Fruit fly (Drosophila melanogaster) whole organism, embryonic: ENCODE measurements around the gene CG32639.

Source experiments
- CG10147 ChIP-seq: fragments of 200-800 bp; sonication (Bioruptor generic); optimal IDR thresholded peaks from 2 replicates; lab custom pipeline; 2019; ENCODE audit warnings: missing biosample characterization, mild to moderate bottlenecking, missing genetic modification characterization, moderate library complexity
- CG10366 ChIP-seq: fragments of 200-800 bp; sonication (Bioruptor generic); IDR thresholded peaks from 2 replicates; pipeline ENCODE4 v1.3.6; 2022; ENCODE audit warnings: missing biosample characterization, missing genetic modification characterization
- CG11085 ChIP-seq: fragments of 200-800 bp; sonication (Bioruptor generic); IDR thresholded peaks from 2 replicates; pipeline ENCODE4 v1.3.6; 2022; ENCODE audit warnings: missing biosample characterization, missing genetic modification characterization
- CG11504 ChIP-seq: fragments of 200-800 bp; sonication (Bioruptor generic); optimal IDR thresholded peaks from 3 replicates; lab custom pipeline; 2019; ENCODE audit warnings: missing biosample characterization, mild to moderate bottlenecking, missing genetic modification characterization, moderate library complexity
- CG11695 ChIP-seq: fragments of 200-800 bp; sonication (Bioruptor generic); IDR thresholded peaks from 3 replicates; pipeline ENCODE4 v1.3.6; 2022; ENCODE audit warnings: missing biosample characterization, missing genetic modification characterization
- CG12104 ChIP-seq: fragments of 200-800 bp; sonication (Bioruptor generic); optimal IDR thresholded peaks from 3 replicates; lab custom pipeline; 2016; ENCODE audit warnings: missing biosample characterization, missing genetic modification characterization
- CG12299 ChIP-seq: fragments of 200-800 bp; sonication (Bioruptor generic); optimal IDR thresholded peaks from 2 replicates; lab custom pipeline; 2018; ENCODE audit warnings: missing biosample characterization, mild to moderate bottlenecking, missing genetic modification characterization
- CG12744 ChIP-seq: fragments of 200-800 bp; sonication (Bioruptor generic); optimal IDR thresholded peaks from 2 replicates; lab custom pipeline; 2016; ENCODE audit warnings: missing biosample characterization, missing genetic modification characterization
- CG13424 ChIP-seq: fragments of 200-800 bp; sonication (Bioruptor generic); optimal IDR thresholded peaks from 2 replicates; lab custom pipeline; 2019; ENCODE audit warnings: missing biosample characterization, mild to moderate bottlenecking, missing genetic modification characterization, moderate library complexity
- CG13624 ChIP-seq: fragments of 200-800 bp; sonication (Bioruptor generic); optimal IDR thresholded peaks from 2 replicates; lab custom pipeline; 2016; ENCODE audit warnings: missing biosample characterization, missing genetic modification characterization
- CG15011 ChIP-seq: fragments of 200-800 bp; sonication (Bioruptor generic); optimal IDR thresholded peaks from 3 replicates; lab custom pipeline; 2018; ENCODE audit warnings: missing biosample characterization, mild to moderate bottlenecking, missing genetic modification characterization
- CG1529 ChIP-seq: fragments of 200-800 bp; sonication (Bioruptor generic); optimal IDR thresholded peaks from 3 replicates; lab custom pipeline; 2018; ENCODE audit warnings: missing biosample characterization, missing genetic modification characterization
- CG15696 ChIP-seq: fragments of 200-800 bp; sonication (Bioruptor generic); optimal IDR thresholded peaks from 2 replicates; lab custom pipeline; 2019; ENCODE audit warnings: missing biosample characterization, mild to moderate bottlenecking, missing genetic modification characterization, moderate library complexity
- CG16815 ChIP-seq: fragments of 200-800 bp; sonication (Bioruptor generic); optimal IDR thresholded peaks from 3 replicates; lab custom pipeline; 2017; ENCODE audit warnings: missing biosample characterization, mild to moderate bottlenecking, missing genetic modification characterization
- CG17328 ChIP-seq: fragments of 200-800 bp; sonication (Bioruptor generic); IDR thresholded peaks from 2 replicates; pipeline ENCODE4 v1.3.6; 2022; ENCODE audit warnings: missing biosample characterization, missing genetic modification characterization
- CG17359 ChIP-seq: fragments of 200-800 bp; sonication (Bioruptor generic); optimal IDR thresholded peaks from 3 replicates; lab custom pipeline; 2018; ENCODE audit warnings: missing biosample characterization, mild to moderate bottlenecking, missing genetic modification characterization, moderate library complexity
- CG17385 ChIP-seq: fragments of 200-800 bp; sonication (Bioruptor generic); optimal IDR thresholded peaks from 3 replicates; lab custom pipeline; 2018; ENCODE audit warnings: missing biosample characterization, mild to moderate bottlenecking, missing genetic modification characterization
- CG17829 ChIP-seq: fragments of 200-800 bp; optimal IDR thresholded peaks from 2 replicates; lab custom pipeline; 2019; ENCODE audit warnings: missing biosample characterization, mild to moderate bottlenecking, missing genetic modification characterization, moderate library complexity
- CG18619 ChIP-seq: fragments of 200-800 bp; sonication (Bioruptor generic); optimal IDR thresholded peaks from 3 replicates; lab custom pipeline; 2017; ENCODE audit warnings: missing biosample characterization, mild to moderate bottlenecking, missing genetic modification characterization
- CG2678 ChIP-seq: fragments of 200-800 bp; sonication (Bioruptor generic); optimal IDR thresholded peaks from 3 replicates; lab custom pipeline; 2019; ENCODE audit warnings: missing biosample characterization, mild to moderate bottlenecking, missing genetic modification characterization, moderate library complexity
- CG2712 ChIP-seq: fragments of 200-800 bp; optimal IDR thresholded peaks from 3 replicates; lab custom pipeline; 2019; ENCODE audit warnings: missing biosample characterization, mild to moderate bottlenecking, missing genetic modification characterization, moderate library complexity
- CG42726 ChIP-seq: fragments of 200-800 bp; sonication (Bioruptor generic); IDR thresholded peaks from 2 replicates; pipeline ENCODE4 v1.3.6; 2022; ENCODE audit warnings: missing biosample characterization, missing genetic modification characterization; ENCODE audit not compliant: partially characterized antibody
- CG4820 ChIP-seq: fragments of 200-800 bp; sonication (Bioruptor generic); optimal IDR thresholded peaks from 3 replicates; lab custom pipeline; 2016; ENCODE audit warnings: missing biosample characterization, missing genetic modification characterization
- CG6254 ChIP-seq: fragments of 200-800 bp; sonication (Bioruptor generic); optimal IDR thresholded peaks from 3 replicates; lab custom pipeline; 2017; ENCODE audit warnings: mild to moderate bottlenecking, missing biosample characterization, missing genetic modification reagents, missing genetic modification characterization
- CG6683 ChIP-seq: fragments of 200-800 bp; sonication (Bioruptor generic); optimal IDR thresholded peaks from 2 replicates; lab custom pipeline; 2017; ENCODE audit warnings: missing biosample characterization, mild to moderate bottlenecking, missing genetic modification characterization, missing genetic modification reagents
- CG7357 ChIP-seq: fragments of 200-800 bp; sonication (Bioruptor generic); IDR thresholded peaks from 3 replicates; pipeline ENCODE4 v1.3.6; 2022; ENCODE audit warnings: missing biosample characterization, missing genetic modification characterization
- CG7839 ChIP-seq: fragments of 200-800 bp; sonication (Bioruptor generic); optimal IDR thresholded peaks from 3 replicates; lab custom pipeline; 2018; ENCODE audit warnings: missing biosample characterization, mild to moderate bottlenecking, missing genetic modification characterization, moderate library complexity
- CG9437 ChIP-seq: fragments of 200-800 bp; sonication (Bioruptor generic); optimal IDR thresholded peaks from 2 replicates; lab custom pipeline; 2018; ENCODE audit warnings: missing biosample characterization, mild to moderate bottlenecking, missing genetic modification characterization
- D19B ChIP-seq: fragments of 200-800 bp; sonication (Bioruptor generic); optimal IDR thresholded peaks from 2 replicates; lab custom pipeline; 2017; ENCODE audit warnings: missing biosample characterization, mild to moderate bottlenecking, missing genetic modification characterization
- Dbx ChIP-seq: fragments of 200-800 bp; sonication (Bioruptor generic); IDR thresholded peaks from 3 replicates; pipeline ENCODE4 v1.3.6; 2022; ENCODE audit warnings: missing biosample characterization, missing genetic modification characterization
- Fer3 ChIP-seq: fragments of 200-800 bp; sonication (Bioruptor generic); optimal IDR thresholded peaks from 2 replicates; lab custom pipeline; 2018; ENCODE audit warnings: missing biosample characterization, mild to moderate bottlenecking, missing genetic modification characterization, moderate library complexity
- Gug ChIP-seq: fragments of 200-800 bp; sonication (Bioruptor generic); IDR thresholded peaks from 4 replicates; pipeline ENCODE4 v1.3.6; 2022; ENCODE audit warnings: missing biosample characterization, missing genetic modification characterization
- HHEX ChIP-seq: fragments of 200-800 bp; sonication (Bioruptor generic); optimal IDR thresholded peaks from 3 replicates; lab custom pipeline; 2017; ENCODE audit warnings: missing biosample characterization, mild to moderate bottlenecking, missing genetic modification characterization, missing genetic modification reagents
- Hr3 ChIP-seq: fragments of 200-800 bp; sonication (Bioruptor generic); optimal IDR thresholded peaks from 3 replicates; lab custom pipeline; 2016; ENCODE audit warnings: missing biosample characterization, missing genetic modification characterization
- Lim3 ChIP-seq: fragments of 200-800 bp; sonication (Bioruptor generic); IDR thresholded peaks from 2 replicates; pipeline ENCODE4 v1.3.6; 2022; ENCODE audit warnings: missing biosample characterization, missing genetic modification characterization
- Meics ChIP-seq: fragments of 200-800 bp; sonication (Bioruptor generic); optimal IDR thresholded peaks from 2 replicates; lab custom pipeline; 2017; ENCODE audit warnings: missing biosample characterization, mild to moderate bottlenecking, missing genetic modification characterization
- Nf-YB ChIP-seq: fragments of 200-800 bp; sonication (Bioruptor generic); optimal IDR thresholded peaks from 3 replicates; lab custom pipeline; 2019; ENCODE audit warnings: missing biosample characterization, mild to moderate bottlenecking, missing genetic modification characterization, moderate library complexity
- Oli ChIP-seq: fragments of 200-800 bp; sonication (Bioruptor generic); optimal IDR thresholded peaks from 2 replicates; lab custom pipeline; 2018; ENCODE audit warnings: missing biosample characterization, mild to moderate bottlenecking, missing genetic modification characterization, moderate library complexity
- PHDP ChIP-seq: fragments of 200-800 bp; sonication (Bioruptor generic); optimal IDR thresholded peaks from 3 replicates; lab custom pipeline; 2018; ENCODE audit warnings: missing biosample characterization, mild to moderate bottlenecking, missing genetic modification characterization, moderate library complexity
- Ssrp ChIP-seq: fragments of 200-800 bp; sonication (Bioruptor generic); optimal IDR thresholded peaks from 2 replicates; lab custom pipeline; 2018; ENCODE audit warnings: missing biosample characterization, mild to moderate bottlenecking, missing genetic modification characterization, moderate library complexity
- crp ChIP-seq, 2 experiments: fragments of 200-800 bp; sonication (Bioruptor generic); optimal IDR thresholded peaks; 2 replicates in 1 of 2; 3 replicates in 1 of 2; lab custom pipeline; 2017; ENCODE audit warnings: missing biosample characterization in 2 of 2, missing genetic modification characterization in 2 of 2, mild to moderate bottlenecking in 1 of 2, moderate library complexity in 1 of 2
- ewg ChIP-seq: fragments of 200-800 bp; sonication (Bioruptor generic); optimal IDR thresholded peaks from 3 replicates; lab custom pipeline; 2017; ENCODE audit warnings: mild to moderate bottlenecking, missing biosample characterization, missing genetic modification reagents, missing genetic modification characterization
- hkb ChIP-seq, 2 experiments: fragments of 200-800 bp in 1 of 2; fragments of >200 bp in 1 of 2; sonication (Bioruptor generic) in 1 of 2; IDR thresholded peaks in 1 of 2; optimal IDR thresholded peaks in 1 of 2; 2 replicates each; pipeline versions ENCODE4 v1.3.6 to Lab custom; 2017 to 2022; ENCODE audit warnings: missing biosample characterization in 1 of 2, missing genetic modification characterization in 1 of 2
- lilli ChIP-seq: fragments of 200-800 bp; sonication (Bioruptor generic); optimal IDR thresholded peaks from 3 replicates; lab custom pipeline; 2016; ENCODE audit warnings: missing biosample characterization, missing genetic modification characterization
- pan ChIP-seq, 4 experiments: fragments of >200 bp in 3 of 4; fragments of 200-800 bp in 1 of 4; sonication (Bioruptor generic) in 1 of 4; optimal IDR thresholded peaks in 3 of 4; IDR thresholded peaks in 1 of 4; 2 replicates each; pipeline versions ENCODE4 v1.3.6 to Lab custom; 2017 to 2022; ENCODE audit warnings: missing biosample characterization in 2 of 4, missing genetic modification characterization in 2 of 4, mixed read lengths in 1 of 4
- pum ChIP-seq: fragments of 200-800 bp; sonication (Bioruptor generic); optimal IDR thresholded peaks from 2 replicates; lab custom pipeline; 2016; ENCODE audit warnings: missing biosample characterization, missing genetic modification characterization
- ranshi ChIP-seq: fragments of 200-800 bp; sonication (Bioruptor generic); IDR thresholded peaks from 2 replicates; pipeline ENCODE4 v1.3.6; 2022; ENCODE audit warnings: missing biosample characterization, missing genetic modification characterization
- sens ChIP-seq: fragments of 200-800 bp; sonication (Bioruptor generic); peaks from one replicate; lab custom pipeline; 2016; ENCODE audit warnings: missing biosample characterization, missing genetic modification characterization

CG32639 gene

dm6 chrX:13275139-13275538 lies 38.8 kb upstream of the CG32639 start (continued):
- TF ChIP-seq CG12104: no peak
- no peak for TF ChIP-seq CG13624 (GFP tag; lab: Kevin White, UChicago)
- 0 out of 2 replicates have a peak, but pooled peaks have one; percentile 30 for TF ChIP-seq ranshi (GFP tag; lab: Robert Waterston, UW)
- no peak for TF ChIP-seq hkb (optimal IDR thresholded peaks at IDR 0.05; lab: Kevin White, UChicago)
- peak; percentile 47; the same call in 1 of the 2 replicates for TF ChIP-seq hkb (GFP tag; IDR thresholded peaks at IDR 0.05; lab: Robert Waterston, UW)
- peak; percentile 16 for TF ChIP-seq D19B (GFP tag; lab: Kevin White, UChicago)
- TF ChIP-seq Fer3 (tag; lab: Kevin White, UChicago): peak; percentile 32
- TF ChIP-seq CG13424 (tag; lab: Kevin White, UChicago): peak; percentile 65
- TF ChIP-seq CG7357: peak; percentile 41; the same call in 1 of the 3 replicates
- TF ChIP-seq CG2712 (tag; lab: Kevin White, UChicago): peak; percentile 72
- peak; percentile 33 for TF ChIP-seq CG15011 (GFP tag; lab: Kevin White, UChicago)
- peak; percentile 68 for TF ChIP-seq CG11504 (tag; lab: Kevin White, UChicago)
- no peak for TF ChIP-seq crp (GFP tag; optimal IDR thresholded peaks at IDR 0.05; lab: Kevin White, UChicago)
- TF ChIP-seq Dbx (GFP tag; lab: Robert Waterston, UW): peak; percentile 16; the same call in 1 of the 3 replicates
- peak; percentile 32 for TF ChIP-seq CG16815 (GFP tag; lab: Kevin White, UChicago)
- TF ChIP-seq CG17328 (GFP tag; lab: Robert Waterston, UW): peak; percentile 28; the same call in 1 of the 2 replicates
- peak; percentile 19 for TF ChIP-seq CG18619 (GFP tag; lab: Kevin White, UChicago)
- peak; percentile 40 for TF ChIP-seq CG10147 (GFP tag; lab: Kevin White, UChicago)
- TF ChIP-seq Lim3 (GFP tag; lab: Robert Waterston, UW): no peak
- no peak for TF ChIP-seq pum
- TF ChIP-seq Meics: peak; percentile 67
- peak; percentile 12 for TF ChIP-seq CG6683 (GFP tag; lab: Kevin White, UChicago)
- TF ChIP-seq CG6254: no peak
- TF ChIP-seq CG15696 (tag; lab: Kevin White, UChicago): no peak
- peak; percentile 14 for TF ChIP-seq ewg (GFP tag; lab: Kevin White, UChicago)
- peak; percentile 68 for TF ChIP-seq Ssrp (tag; lab: Kevin White, UChicago)
- TF ChIP-seq CG2678 (tag; lab: Kevin White, UChicago): peak; percentile 71
- no peak for TF ChIP-seq CG42726
- TF ChIP-seq CG17359 (tag; lab: Kevin White, UChicago): peak; percentile 43
- no peak for TF ChIP-seq pan (optimal IDR thresholded peaks at IDR 0.05; lab: Kevin White, UChicago)
- TF ChIP-seq pan (GFP tag; optimal IDR thresholded peaks at IDR 0.05 in 1 of 2, IDR thresholded peaks at IDR 0.05 in 1 of 2): peak in 1 of 2 experiments; percentile 51
- TF ChIP-seq CG12744: no peak
- TF ChIP-seq PHDP (tag; lab: Kevin White, UChicago): peak; percentile 58
- TF ChIP-seq Oli: peak; percentile 75
- TF ChIP-seq Gug: 0 out of 4 replicates have a peak, but pooled peaks have one; percentile 20
- TF ChIP-seq CG17385 (GFP tag; lab: Kevin White, UChicago): peak; percentile 31
- TF ChIP-seq CG10366: peak; percentile 26; the same call in 1 of the 2 replicates
- TF ChIP-seq CG11085 (GFP tag; lab: Robert Waterston, UW): 0 out of 2 replicates have a peak, but pooled peaks have one; percentile 20
- TF ChIP-seq CG1529: peak; percentile 7
- peak; percentile 48 for TF ChIP-seq CG4820 (GFP tag; lab: Kevin White, UChicago)
- TF ChIP-seq CG11695 (GFP tag; lab: Robert Waterston, UW): 0 out of 3 replicates have a peak, but pooled peaks have one; percentile 44
- peak; percentile 1 for TF ChIP-seq CG12299 (tag; lab: Kevin White, UChicago)
- TF ChIP-seq HHEX (GFP tag; lab: Kevin White, UChicago): peak; percentile 21
- peak; percentile 36 for TF ChIP-seq CG9437 (GFP tag; lab: Kevin White, UChicago)
- peak; percentile 34 for TF ChIP-seq Hr3
- TF ChIP-seq CG7839 (tag; lab: Kevin White, UChicago): peak; percentile 66
- TF ChIP-seq lilli (GFP tag; lab: Kevin White, UChicago): peak; percentile 3
- TF ChIP-seq sens (GFP tag; lab: Kevin White, UChicago): peak; percentile 70
- peak; percentile 47 for TF ChIP-seq CG17829
- peak; percentile 3 for TF ChIP-seq Nf-YB (GFP tag; lab: Kevin White, UChicago)
